Fruit fly (Drosophila melanogaster) whole organism, embryonic: ENCODE results near the gene Dlip2.

Source experiments
- CG10321 ChIP-seq: fragments of 200-800 bp; sonication (Bioruptor generic); IDR thresholded peaks from 2 replicates; pipeline ENCODE4 v1.3.6; 2022; ENCODE audit warnings: missing biosample characterization, missing genetic modification characterization
- CG10366 ChIP-seq: fragments of 200-800 bp; sonication (Bioruptor generic); IDR thresholded peaks from 2 replicates; pipeline ENCODE4 v1.3.6; 2022; ENCODE audit warnings: missing biosample characterization, missing genetic modification characterization
- CG1233 ChIP-seq: fragments of 200-800 bp; sonication (Bioruptor generic); optimal IDR thresholded peaks from 4 replicates; lab custom pipeline; 2018; ENCODE audit warnings: missing biosample characterization, mild to moderate bottlenecking, missing genetic modification characterization
- CG14014 ChIP-seq: fragments of 200-800 bp; sonication (Bioruptor generic); IDR thresholded peaks from 2 replicates; pipeline ENCODE4 v1.3.6; 2022; ENCODE audit warnings: missing biosample characterization, missing genetic modification characterization
- CG15011 ChIP-seq: fragments of 200-800 bp; sonication (Bioruptor generic); optimal IDR thresholded peaks from 3 replicates; lab custom pipeline; 2018; ENCODE audit warnings: missing biosample characterization, mild to moderate bottlenecking, missing genetic modification characterization
- CG15696 ChIP-seq: fragments of 200-800 bp; sonication (Bioruptor generic); optimal IDR thresholded peaks from 2 replicates; lab custom pipeline; 2019; ENCODE audit warnings: missing biosample characterization, mild to moderate bottlenecking, missing genetic modification characterization, moderate library complexity
- CG17359 ChIP-seq: fragments of 200-800 bp; sonication (Bioruptor generic); optimal IDR thresholded peaks from 3 replicates; lab custom pipeline; 2018; ENCODE audit warnings: missing biosample characterization, mild to moderate bottlenecking, missing genetic modification characterization, moderate library complexity
- CG17385 ChIP-seq: fragments of 200-800 bp; sonication (Bioruptor generic); optimal IDR thresholded peaks from 3 replicates; lab custom pipeline; 2018; ENCODE audit warnings: missing biosample characterization, mild to moderate bottlenecking, missing genetic modification characterization
- CG2116 ChIP-seq: fragments of 200-800 bp; sonication (Bioruptor generic); optimal IDR thresholded peaks from 3 replicates; lab custom pipeline; 2018; ENCODE audit warnings: missing biosample characterization, mild to moderate bottlenecking, missing genetic modification characterization
- CG31441 ChIP-seq: fragments of 200-800 bp; sonication (Bioruptor generic); IDR thresholded peaks from 2 replicates; pipeline ENCODE4 v1.3.6; 2022; ENCODE audit warnings: missing biosample characterization, missing genetic modification characterization
- CG33213 ChIP-seq: fragments of 200-800 bp; sonication (Bioruptor generic); optimal IDR thresholded peaks from 3 replicates; lab custom pipeline; 2016; ENCODE audit warnings: missing biosample characterization, missing genetic modification characterization
- CG3407 ChIP-seq: fragments of 200-800 bp; sonication (Bioruptor generic); optimal IDR thresholded peaks from 2 replicates; lab custom pipeline; 2018; ENCODE audit warnings: missing biosample characterization, mild to moderate bottlenecking, missing genetic modification characterization
- CG34422 ChIP-seq: fragments of 200-800 bp; sonication (Bioruptor generic); IDR thresholded peaks from 3 replicates; pipeline ENCODE4 v1.3.6; 2022; ENCODE audit warnings: missing biosample characterization, missing genetic modification characterization
- CG4360 ChIP-seq: fragments of 200-800 bp; sonication (Bioruptor generic); IDR thresholded peaks from 2 replicates; pipeline ENCODE4 v1.3.6; 2022; ENCODE audit warnings: missing biosample characterization, missing genetic modification characterization
- CG5953 ChIP-seq: fragments of 200-800 bp; sonication (Bioruptor generic); IDR thresholded peaks from 2 replicates; pipeline ENCODE4 v1.3.6; 2022; ENCODE audit warnings: missing biosample characterization, missing genetic modification characterization
- CG7372 ChIP-seq: fragments of 200-800 bp; sonication (Bioruptor generic); IDR thresholded peaks from 2 replicates; pipeline ENCODE4 v1.3.6; 2022; ENCODE audit warnings: missing biosample characterization, missing genetic modification characterization
- CG7963 ChIP-seq: fragments of 200-800 bp; sonication (Bioruptor generic); IDR thresholded peaks from 3 replicates; pipeline ENCODE4 v1.3.6; 2022; ENCODE audit warnings: missing biosample characterization, missing genetic modification characterization; ENCODE audit not compliant: partially characterized antibody
- CG8281 ChIP-seq: fragments of 200-800 bp; sonication (Bioruptor generic); optimal IDR thresholded peaks from 2 replicates; lab custom pipeline; 2018; ENCODE audit warnings: missing biosample characterization, mild to moderate bottlenecking, missing genetic modification characterization, moderate library complexity
- CG9817 ChIP-seq: fragments of 200-800 bp; sonication (Bioruptor generic); optimal IDR thresholded peaks from 2 replicates; lab custom pipeline; 2018; ENCODE audit warnings: missing biosample characterization, mild to moderate bottlenecking, missing genetic modification characterization, moderate library complexity
- D19A ChIP-seq: fragments of 200-800 bp; optimal IDR thresholded peaks from 3 replicates; lab custom pipeline; 2019; ENCODE audit warnings: missing biosample characterization, mild to moderate bottlenecking, missing genetic modification characterization, moderate library complexity
- ERR ChIP-seq: fragments of 200-800 bp; sonication (Bioruptor generic); optimal IDR thresholded peaks from 2 replicates; lab custom pipeline; 2016; ENCODE audit warnings: missing biosample characterization, missing genetic modification characterization
- Elba2 ChIP-seq: fragments of 200-800 bp; sonication (Bioruptor generic); optimal IDR thresholded peaks from 3 replicates; lab custom pipeline; 2016; ENCODE audit warnings: missing biosample characterization, missing genetic modification characterization
- Hsf ChIP-seq: fragments of 200-800 bp; sonication (Bioruptor generic); optimal IDR thresholded peaks from 3 replicates; lab custom pipeline; 2016; ENCODE audit warnings: missing biosample characterization, missing genetic modification characterization
- NC2β ChIP-seq: fragments of 200-800 bp; sonication (Bioruptor generic); optimal IDR thresholded peaks from 2 replicates; lab custom pipeline; 2016; ENCODE audit warnings: missing biosample characterization, missing genetic modification characterization
- Nf-YB ChIP-seq: fragments of 200-800 bp; sonication (Bioruptor generic); optimal IDR thresholded peaks from 3 replicates; lab custom pipeline; 2019; ENCODE audit warnings: missing biosample characterization, mild to moderate bottlenecking, missing genetic modification characterization, moderate library complexity
- Pdp1 ChIP-seq, 2 experiments: fragments of 200-800 bp; sonication (Bioruptor generic); optimal IDR thresholded peaks; 3 replicates each; lab custom pipeline; 2016; ENCODE audit warnings: missing biosample characterization in 2 of 2, missing genetic modification characterization in 2 of 2, mild to moderate bottlenecking in 1 of 2, moderate library complexity in 1 of 2
- Vsx1 ChIP-seq: fragments of 200-800 bp; sonication (Bioruptor generic); optimal IDR thresholded peaks from 2 replicates; lab custom pipeline; 2017; ENCODE audit warnings: missing biosample characterization, mild to moderate bottlenecking, missing genetic modification characterization, missing genetic modification reagents
- abd-A ChIP-seq: fragments of 200-800 bp; sonication (Bioruptor generic); optimal IDR thresholded peaks from 3 replicates; lab custom pipeline; 2019; ENCODE audit warnings: missing biosample characterization, mild to moderate bottlenecking, missing genetic modification characterization, moderate library complexity
- aop ChIP-seq: fragments of 200-800 bp; sonication (Bioruptor generic); IDR thresholded peaks from 2 replicates; pipeline ENCODE4 v1.3.6; 2022; ENCODE audit warnings: missing biosample characterization, missing genetic modification characterization
- ap ChIP-seq: fragments of 200-800 bp; sonication (Bioruptor generic); IDR thresholded peaks from 2 replicates; pipeline ENCODE4 v1.3.6; 2022; ENCODE audit warnings: missing biosample characterization, missing genetic modification characterization
- br ChIP-seq: fragments of >200 bp; optimal IDR thresholded peaks from 2 replicates; lab custom pipeline; 2017
- cg ChIP-seq: fragments of 200-800 bp; sonication (Bioruptor generic); optimal IDR thresholded peaks from 3 replicates; lab custom pipeline; 2019; ENCODE audit warnings: missing biosample characterization, mild to moderate bottlenecking, missing genetic modification characterization, moderate library complexity
- fd96Cb ChIP-seq: fragments of 200-800 bp; sonication (Bioruptor generic); optimal IDR thresholded peaks from 2 replicates; lab custom pipeline; 2018; ENCODE audit warnings: missing biosample characterization, mild to moderate bottlenecking, missing genetic modification characterization, moderate library complexity
- ftz-f1 ChIP-seq: fragments of 200-800 bp; sonication (Bioruptor generic); optimal IDR thresholded peaks from 2 replicates; lab custom pipeline; 2016; ENCODE audit warnings: missing biosample characterization, missing genetic modification characterization
- gcm2 ChIP-seq: fragments of 200-800 bp; sonication (Bioruptor generic); optimal IDR thresholded peaks from 2 replicates; lab custom pipeline; 2016; ENCODE audit warnings: missing biosample characterization, missing genetic modification characterization
- gfzf ChIP-seq: fragments of 200-800 bp; sonication (Bioruptor generic); optimal IDR thresholded peaks from 2 replicates; lab custom pipeline; 2016; ENCODE audit warnings: missing biosample characterization, mild to moderate bottlenecking, missing genetic modification characterization, moderate library complexity
- hbn ChIP-seq: fragments of 200-800 bp; sonication (Bioruptor generic); IDR thresholded peaks from 2 replicates; pipeline ENCODE4 v1.3.6; 2022; ENCODE audit warnings: missing biosample characterization, missing genetic modification characterization; ENCODE audit not compliant: partially characterized antibody
- kay ChIP-seq: fragments of 200-800 bp; sonication (Bioruptor generic); optimal IDR thresholded peaks from 2 replicates; lab custom pipeline; 2016; ENCODE audit warnings: missing biosample characterization, missing genetic modification characterization
- kni ChIP-seq: fragments of 200-800 bp; sonication (Bioruptor generic); optimal IDR thresholded peaks from 3 replicates; lab custom pipeline; 2017; ENCODE audit warnings: mild to moderate bottlenecking, missing biosample characterization, missing genetic modification reagents, missing genetic modification characterization
- lilli ChIP-seq: fragments of 200-800 bp; sonication (Bioruptor generic); optimal IDR thresholded peaks from 3 replicates; lab custom pipeline; 2016; ENCODE audit warnings: missing biosample characterization, missing genetic modification characterization
- mam ChIP-seq: fragments of 200-800 bp; sonication (Bioruptor generic); optimal IDR thresholded peaks from 3 replicates; lab custom pipeline; 2016; ENCODE audit warnings: missing biosample characterization, missing genetic modification characterization
- nerfin-2 ChIP-seq: fragments of 200-800 bp; sonication (Bioruptor generic); IDR thresholded peaks from 2 replicates; pipeline ENCODE4 v1.3.6; 2022; ENCODE audit warnings: missing biosample characterization, missing genetic modification characterization; ENCODE audit not compliant: partially characterized antibody
- run ChIP-seq: fragments of 200-800 bp; sonication (Bioruptor generic); optimal IDR thresholded peaks from 3 replicates; lab custom pipeline; 2018; ENCODE audit warnings: missing biosample characterization, mild to moderate bottlenecking, missing genetic modification characterization
- sens-2 ChIP-seq: fragments of 200-800 bp; sonication (Bioruptor generic); IDR thresholded peaks from 2 replicates; pipeline ENCODE4 v1.3.6; 2022; ENCODE audit warnings: missing biosample characterization, missing genetic modification characterization
- shn ChIP-seq: fragments of 200-800 bp; sonication (Bioruptor generic); optimal IDR thresholded peaks from 3 replicates; lab custom pipeline; 2016; ENCODE audit warnings: missing biosample characterization, missing genetic modification characterization
- slp2 ChIP-seq: fragments of 200-800 bp; sonication (Bioruptor generic); optimal IDR thresholded peaks from 2 replicates; lab custom pipeline; 2016; ENCODE audit warnings: missing biosample characterization, missing genetic modification characterization
- sna ChIP-seq: fragments of 200-800 bp; sonication (Bioruptor generic); IDR thresholded peaks from 2 replicates; pipeline ENCODE4 v1.3.6; 2022; ENCODE audit warnings: missing biosample characterization, missing genetic modification characterization; ENCODE audit not compliant: partially characterized antibody
- sr ChIP-seq: fragments of 200-800 bp; sonication (Bioruptor generic); IDR thresholded peaks from 3 replicates; pipeline ENCODE4 v1.3.6; 2022; ENCODE audit warnings: missing biosample characterization, missing genetic modification characterization
- tin ChIP-seq: fragments of 200-800 bp; sonication (Bioruptor generic); optimal IDR thresholded peaks from 3 replicates; lab custom pipeline; 2016; ENCODE audit warnings: missing biosample characterization, missing genetic modification characterization
- tup ChIP-seq: fragments of 200-800 bp; sonication (Bioruptor generic); optimal IDR thresholded peaks from 2 replicates; lab custom pipeline; 2016; ENCODE audit warnings: missing biosample characterization, mild to moderate bottlenecking, missing genetic modification characterization, moderate library complexity
- twi ChIP-seq: fragments of 200-800 bp; optimal IDR thresholded peaks from 2 replicates; lab custom pipeline; 2019; ENCODE audit warnings: missing biosample characterization, mild to moderate bottlenecking, missing genetic modification characterization, moderate library complexity
- zf30C ChIP-seq: fragments of 200-800 bp; sonication (Bioruptor generic); optimal IDR thresholded peaks from 3 replicates; lab custom pipeline; 2018; ENCODE audit warnings: missing biosample characterization, mild to moderate bottlenecking, missing genetic modification characterization

The Dlip2 gene

DNA sequence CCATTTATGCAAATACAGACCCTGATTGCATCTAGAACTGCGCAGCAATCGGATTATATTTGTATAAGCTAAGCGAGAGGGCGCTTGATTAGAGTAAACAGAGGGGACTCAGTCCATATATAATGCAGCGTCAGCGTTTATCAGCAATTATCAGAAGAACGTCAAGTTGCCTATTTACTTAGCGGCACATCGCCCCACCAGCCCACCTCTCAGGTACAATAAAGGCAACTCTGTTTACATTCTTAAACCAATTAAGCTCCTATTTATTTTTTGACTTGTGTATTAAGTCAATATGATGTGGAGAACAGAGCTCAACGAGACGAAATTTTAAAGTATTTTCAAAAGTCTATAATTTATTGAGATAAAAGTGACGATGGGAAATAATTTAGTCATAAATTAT lies 19.5 kb upstream of the Dlip2 start (continued):
- peak; percentile 64 for TF ChIP-seq tin (GFP tag; lab: Kevin White, UChicago)
- peak; percentile 92 for TF ChIP-seq NC2β
- peak; percentile 93 for TF ChIP-seq CG17359 (tag; lab: Kevin White, UChicago)
- no peak for TF ChIP-seq CG17385 (GFP tag; lab: Kevin White, UChicago)
- peak; percentile 21 to 65 for TF ChIP-seq Pdp1 (GFP tag; optimal IDR thresholded peaks at IDR 0.05; lab: Kevin White, UChicago)
- TF ChIP-seq kay, result peak; percentile 90
- TF ChIP-seq CG7963 (GFP tag; lab: Robert Waterston, UW), result no peak
- TF ChIP-seq CG15696 (tag; lab: Kevin White, UChicago), result peak; percentile 82
- TF ChIP-seq sna (GFP tag; lab: Robert Waterston, UW), result no peak
- TF ChIP-seq CG31441 (GFP tag; lab: Robert Waterston, UW), result peak; percentile 93
- TF ChIP-seq CG2116 (GFP tag; lab: Kevin White, UChicago), result no peak
- no peak for TF ChIP-seq CG10366 (GFP tag; lab: Robert Waterston, UW)
- peak; percentile 71 for TF ChIP-seq CG8281 (tag; lab: Kevin White, UChicago)
- TF ChIP-seq run (tag; lab: Kevin White, UChicago), result peak; percentile 58
- no peak for TF ChIP-seq nerfin-2 (GFP tag; lab: Robert Waterston, UW)
- TF ChIP-seq ftz-f1 (GFP tag; lab: Kevin White, UChicago), result no peak
- no peak for TF ChIP-seq Elba2 (GFP tag; lab: Kevin White, UChicago)
- peak; percentile 62 for TF ChIP-seq mam
- TF ChIP-seq CG3407 (GFP tag; lab: Kevin White, UChicago), result peak; percentile 94
- no peak for TF ChIP-seq Hsf (GFP tag; lab: Kevin White, UChicago)
- TF ChIP-seq CG15011 (GFP tag; lab: Kevin White, UChicago), result peak; percentile 83
- no peak for TF ChIP-seq zf30C (GFP tag; lab: Kevin White, UChicago)
- no peak for TF ChIP-seq hbn (GFP tag; lab: Robert Waterston, UW)
- TF ChIP-seq Nf-YB (GFP tag; lab: Kevin White, UChicago), result no peak
- no peak for TF ChIP-seq gcm2 (GFP tag; lab: Kevin White, UChicago)
- TF ChIP-seq ap (GFP tag; lab: Robert Waterston, UW), result no peak
- peak; percentile 96 for TF ChIP-seq kni (GFP tag; lab: Kevin White, UChicago)
- TF ChIP-seq sr (GFP tag; lab: Robert Waterston, UW), result peak; percentile 72
- peak; percentile 63; the same call in 1 of the 2 replicates for TF ChIP-seq CG14014 (GFP tag; lab: Robert Waterston, UW)
- no peak for TF ChIP-seq aop
- TF ChIP-seq br (lab: Kevin White, UChicago), result no peak
- TF ChIP-seq gfzf (GFP tag; lab: Kevin White, UChicago), result no peak
- TF ChIP-seq Vsx1, result peak; percentile 98
- no peak for TF ChIP-seq abd-A (tag; lab: Kevin White, UChicago)
- TF ChIP-seq tup, result no peak
- no peak for TF ChIP-seq CG10321 (GFP tag; lab: Robert Waterston, UW)
- no peak for TF ChIP-seq CG7372
- no peak for TF ChIP-seq slp2 (GFP tag; lab: Kevin White, UChicago)
- peak; percentile 52; the same call in 1 of the 3 replicates for TF ChIP-seq CG34422 (GFP tag; lab: Robert Waterston, UW)
- peak; percentile 94 for TF ChIP-seq CG1233 (GFP tag; lab: Kevin White, UChicago)
- no peak for TF ChIP-seq cg (GFP tag; lab: Kevin White, UChicago)
- peak; percentile 83 for TF ChIP-seq fd96Cb (tag; lab: Kevin White, UChicago)
- no peak for TF ChIP-seq shn (GFP tag; lab: Kevin White, UChicago)
- TF ChIP-seq CG9817, result peak; percentile 59
- TF ChIP-seq CG4360, result peak; percentile 70
- peak; percentile 44; the same call in 1 of the 2 replicates for TF ChIP-seq CG5953 (GFP tag; lab: Robert Waterston, UW)
- peak; percentile 80 for TF ChIP-seq D19A (tag; lab: Kevin White, UChicago)
- TF ChIP-seq sens-2 (GFP tag; lab: Robert Waterston, UW), result no peak
- TF ChIP-seq twi (tag; lab: Kevin White, UChicago), result no peak
- TF ChIP-seq ERR (GFP tag; lab: Kevin White, UChicago), result no peak
- peak; percentile 74 for TF ChIP-seq CG33213
- TF ChIP-seq lilli, result no peak
